Fruit fly (Drosophila melanogaster) whole organism: ENCODE data around the gene WDR79.

Experiments used
- psq ChIP-seq: fragments of >200 bp; optimal IDR thresholded peaks from 2 replicates; lab custom pipeline; 2017
- usp ChIP-seq: fragments of >200 bp; optimal IDR thresholded peaks from 2 replicates; lab custom pipeline; 2017; ENCODE audit warnings: missing biosample characterization, missing genetic modification characterization, mixed read lengths

- no peak for TF ChIP-seq psq (lab: Kevin White, UChicago)
- no peak for TF ChIP-seq usp (GFP tag; lab: Kevin White, UChicago)
Observed at dm6 chr2L:6176408-6176807, 48.8 kb upstream of the WDR79 start.
